Worm (Caenorhabditis elegans): ENCODE measurements around the gene ugt-35.

ce11 chrV:10670817-10671216, 16.8 kb upstream of the ugt-35 start:
- no peak for TF ChIP-seq mep-1 (tag; optimal IDR thresholded peaks at IDR 0.05)
- TF ChIP-seq nhr-11 (tag; optimal IDR thresholded peaks at IDR 0.05): no peak
- no peak for TF ChIP-seq ets-5 (GFP tag; IDR thresholded peaks at IDR 0.05)
- TF ChIP-seq ama-1 (optimal IDR thresholded peaks at IDR 0.05): no peak
- TF ChIP-seq ztf-4 (tag; optimal IDR thresholded peaks at IDR 0.05): no peak
- no peak for TF ChIP-seq unc-62 (GFP tag; optimal IDR thresholded peaks at IDR 0.05)
- no peak for TF ChIP-seq nhr-77 (tag; optimal IDR thresholded peaks at IDR 0.05)
- no peak for TF ChIP-seq ceh-82 (tag; optimal IDR thresholded peaks at IDR 0.05)
- no peak for TF ChIP-seq efl-1 (optimal IDR thresholded peaks at IDR 0.05)
- no peak for TF ChIP-seq efl-1 (GFP tag; optimal IDR thresholded peaks at IDR 0.05 in 1 of 2)
- no peak for TF ChIP-seq tlp-1 (tag; optimal IDR thresholded peaks at IDR 0.05)
- no peak for TF ChIP-seq unc-30 (tag; optimal IDR thresholded peaks at IDR 0.05)
- TF ChIP-seq snpc-4 (tag; optimal IDR thresholded peaks at IDR 0.05): no peak
- no peak for TF ChIP-seq ztf-11 (tag; optimal IDR thresholded peaks at IDR 0.05)
- TF ChIP-seq elt-2 (tag; optimal IDR thresholded peaks at IDR 0.05): no peak
